Worm (Caenorhabditis elegans): Measurements from ENCODE around the gene oac-54.

oac-54 gene

ce11 chrII:9158029-9158428 lies at the start of gene oac-54:
TSS of gene oac-54 (plus strand) at chrII:9158111.
- TF ChIP-seq pax-1 (tag; optimal IDR thresholded peaks at IDR 0.05) (no peak), ceh-48 (tag; optimal IDR thresholded peaks at IDR 0.05) (no peak), ceh-31 (tag; optimal IDR thresholded peaks at IDR 0.05) (no peak), C38D4.7 (GFP tag; optimal IDR thresholded peaks at IDR 0.05) (no peak), rnt-1 (tag; optimal IDR thresholded peaks at IDR 0.05) (no peak), ztf-16 (tag; optimal IDR thresholded peaks at IDR 0.05) (no peak), ceh-19 (GFP tag; optimal IDR thresholded peaks at IDR 0.05) (no peak), elt-4 (tag; optimal IDR thresholded peaks at IDR 0.05) (no peak), ahr-1 (tag; optimal IDR thresholded peaks at IDR 0.05) (no peak)

DNA sequence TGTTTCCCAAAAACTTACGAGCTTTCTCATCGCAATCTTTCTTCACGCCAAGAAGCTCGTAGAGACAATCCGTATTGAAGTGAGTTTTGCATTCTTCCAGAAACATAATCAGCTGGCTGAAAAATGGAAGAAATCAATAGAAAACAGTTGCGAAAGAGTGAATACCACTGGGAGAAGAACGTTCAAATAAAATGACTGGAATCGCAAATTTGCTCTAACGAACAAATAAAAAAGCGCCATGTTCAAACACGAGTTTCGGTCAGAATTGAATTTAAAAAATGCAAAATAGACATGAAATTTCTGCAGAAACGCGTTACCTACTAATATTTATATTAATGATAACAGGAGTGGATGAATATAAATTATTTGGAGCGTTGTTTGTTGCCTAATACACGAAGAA lies 49.5 kb upstream of the oac-54 start, which contains the start of gene dnj-23:
TSS of gene dnj-23 (minus strand) at position 158 of the 400 bp plus-strand sequence.
- TF ChIP-seq ref-2 (tag; optimal IDR thresholded peaks at IDR 0.05) (no peak), elt-4 (tag; optimal IDR thresholded peaks at IDR 0.05) (no peak), ceh-22 (tag; optimal IDR thresholded peaks at IDR 0.05) (no peak), tbx-7 (tag; optimal IDR thresholded peaks at IDR 0.05) (no peak), hlh-8 (tag; optimal IDR thresholded peaks at IDR 0.05) (no peak), unc-55 (GFP tag; optimal IDR thresholded peaks at IDR 0.05) (no peak), pha-4 (tag; optimal IDR thresholded peaks at IDR 0.05) (no peak), C38D4.7 (GFP tag; optimal IDR thresholded peaks at IDR 0.05) (no peak), fax-1 (tag; optimal IDR thresholded peaks at IDR 0.05) (no peak), eyg-1 (tag; optimal IDR thresholded peaks at IDR 0.05) (no peak), C08G9.2 (tag; optimal IDR thresholded peaks at IDR 0.05) (no peak), pat-9 (tag; optimal IDR thresholded peaks at IDR 0.05) (no peak), hlh-30 (tag; optimal IDR thresholded peaks at IDR 0.05; ENCODE audit: insufficient read depth) (no peak), odd-2 (tag; optimal IDR thresholded peaks at IDR 0.05) (no peak), fkh-6 (tag; optimal IDR thresholded peaks at IDR 0.05) (no peak), pros-1 (tag; optimal IDR thresholded peaks at IDR 0.05) (no peak), zip-5 (tag; optimal IDR thresholded peaks at IDR 0.05) (no peak), K09A11.1 (tag; optimal IDR thresholded peaks at IDR 0.05; ENCODE audit: insufficient read depth) (no peak)

DNA sequence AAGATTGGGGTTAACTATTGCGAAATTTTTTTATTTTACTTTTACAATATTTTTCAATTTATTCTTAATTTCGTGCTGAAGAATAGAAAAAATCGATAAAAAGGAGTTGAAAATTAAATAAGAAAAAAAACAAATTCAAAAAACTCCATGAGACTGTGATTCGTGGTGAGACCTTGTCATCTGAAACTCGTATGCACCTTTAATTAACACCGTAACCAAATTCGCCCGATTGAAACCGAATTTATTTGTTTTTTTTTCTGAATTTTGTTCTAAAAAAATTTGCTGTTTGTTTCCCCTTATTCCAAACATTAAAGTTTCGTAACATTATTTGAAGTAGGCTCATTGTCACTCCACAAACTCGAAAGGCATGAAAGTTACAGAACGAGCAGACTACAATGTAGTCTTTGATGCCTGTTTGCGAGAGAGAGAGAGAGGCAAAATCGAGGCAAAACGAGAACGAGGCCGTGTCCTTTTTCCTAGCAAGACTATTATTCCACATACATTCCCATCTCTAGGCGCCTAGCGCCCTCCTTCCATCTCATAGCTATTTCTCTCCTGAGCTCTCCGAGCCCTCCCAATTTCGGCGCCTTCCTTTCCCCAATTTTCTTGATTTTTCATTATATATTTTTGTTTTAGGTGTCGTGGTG lies 48.9 kb upstream of the oac-54 start, which contains the start of gene T24H10.4:
TSS of gene T24H10.4 (plus strand) at position 630 of the 647 bp plus-strand sequence.
- no peak for TF ChIP-seq lin-11 (tag; optimal IDR thresholded peaks at IDR 0.05)
- no peak for TF ChIP-seq unc-55 (GFP tag; optimal IDR thresholded peaks at IDR 0.05)
- no peak for TF ChIP-seq elt-2 (tag; optimal IDR thresholded peaks at IDR 0.05)
- TF ChIP-seq unc-42 (tag; optimal IDR thresholded peaks at IDR 0.05) = peak; percentile 37
- TF ChIP-seq pha-4 (tag; optimal IDR thresholded peaks at IDR 0.05) = no peak

ce11 chrII:9111471-9112016 lies 46.4 kb upstream of the oac-54 start:
- TF ChIP-seq hlh-13 (GFP tag; optimal IDR thresholded peaks at IDR 0.05) = no peak
- TF ChIP-seq ceh-22 (tag; optimal IDR thresholded peaks at IDR 0.05) = no peak
- TF ChIP-seq ceh-2 (tag; optimal IDR thresholded peaks at IDR 0.05) = no peak
- TF ChIP-seq dmd-4 (tag; optimal IDR thresholded peaks at IDR 0.05; ENCODE audit: borderline replicate concordance) = no peak
- no peak for TF ChIP-seq nhr-11 (tag; optimal IDR thresholded peaks at IDR 0.05)
- TF ChIP-seq Y22D7AL.16 (tag; optimal IDR thresholded peaks at IDR 0.05) = no peak
- TF ChIP-seq ceh-48 (tag; optimal IDR thresholded peaks at IDR 0.05) = no peak
- TF ChIP-seq ceh-24 (tag; optimal IDR thresholded peaks at IDR 0.05) = no peak
- TF ChIP-seq ets-4 (tag; optimal IDR thresholded peaks at IDR 0.05) = no peak
- TF ChIP-seq T23F11.4 (GFP tag; optimal IDR thresholded peaks at IDR 0.05) = no peak
- TF ChIP-seq fkh-6 (tag; optimal IDR thresholded peaks at IDR 0.05) = no peak
- no peak for TF ChIP-seq mec-3 (tag; optimal IDR thresholded peaks at IDR 0.05; ENCODE audit: borderline replicate concordance)
- no peak for TF ChIP-seq ceh-30 (tag; optimal IDR thresholded peaks at IDR 0.05)
- no peak for TF ChIP-seq pax-1 (tag; optimal IDR thresholded peaks at IDR 0.05)
- no peak for TF ChIP-seq ztf-16 (tag; optimal IDR thresholded peaks at IDR 0.05)

All from whole organism, late embryonic.